Fruit fly (Drosophila melanogaster) whole organism, larva: ENCODE results near the gene drpr.

ENCODE experiments used
- noc ChIP-seq: fragments of 200-800 bp; sonication (Bioruptor generic); optimal IDR thresholded peaks from 3 replicates; lab custom pipeline; 2019; ENCODE audit warnings: missing biosample characterization, mild to moderate bottlenecking, missing genetic modification characterization, moderate library complexity

Gene drpr

DNA sequence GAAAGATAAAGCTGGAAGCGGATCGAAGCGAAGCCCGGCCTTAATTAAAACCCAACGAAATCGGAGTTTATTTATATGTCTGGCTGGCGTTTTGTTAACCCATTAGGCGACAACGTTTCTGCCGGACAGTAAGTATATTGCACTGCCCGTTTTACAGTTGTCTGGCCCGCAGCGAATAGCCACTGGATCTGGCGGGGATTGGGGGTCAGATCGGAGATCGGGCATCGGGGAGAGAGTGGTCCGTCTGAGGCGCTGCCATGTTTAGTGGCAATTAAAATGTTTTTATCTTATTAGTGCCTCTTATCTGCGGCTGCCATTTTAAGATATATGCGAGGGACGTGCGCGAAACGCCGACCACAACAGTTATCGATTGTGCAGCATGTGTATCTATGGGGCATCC, 21.7 kb downstream of the drpr start:
- no peak for TF ChIP-seq noc (tag; lab: Kevin White, UChicago)

DNA sequence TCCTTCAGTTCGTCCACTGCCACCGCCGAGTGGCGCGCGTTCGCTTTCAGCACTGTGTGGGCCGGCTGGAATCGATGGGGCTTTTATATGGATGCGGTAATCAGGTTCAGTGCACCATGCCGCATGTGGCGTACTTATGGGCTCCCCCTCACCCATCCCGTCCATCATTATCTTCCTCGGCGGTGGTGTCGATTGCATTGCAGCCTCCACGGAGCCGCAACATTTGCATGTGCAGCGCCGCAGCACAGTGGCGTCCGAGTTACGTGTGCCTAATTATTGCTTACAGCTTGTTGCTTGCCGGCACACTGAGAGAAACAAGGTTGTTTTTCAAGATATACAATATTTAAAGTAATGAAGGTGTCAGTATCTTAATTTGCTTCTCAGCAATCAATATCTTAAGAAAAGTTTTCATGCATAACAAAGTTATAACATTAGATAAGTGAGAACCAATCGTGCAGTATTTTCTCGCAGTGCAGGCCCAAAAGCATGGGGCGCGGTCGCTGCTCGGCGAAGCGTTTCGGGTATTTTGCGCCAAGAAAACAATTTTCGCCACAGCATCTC, 28.5 kb downstream of the drpr start, which contains the start of gene CG13931:
TSS of gene CG13931 (minus strand) at position 41 of the 561 bp plus-strand sequence.
- TF ChIP-seq noc (tag; lab: Kevin White, UChicago), result no peak

DNA sequence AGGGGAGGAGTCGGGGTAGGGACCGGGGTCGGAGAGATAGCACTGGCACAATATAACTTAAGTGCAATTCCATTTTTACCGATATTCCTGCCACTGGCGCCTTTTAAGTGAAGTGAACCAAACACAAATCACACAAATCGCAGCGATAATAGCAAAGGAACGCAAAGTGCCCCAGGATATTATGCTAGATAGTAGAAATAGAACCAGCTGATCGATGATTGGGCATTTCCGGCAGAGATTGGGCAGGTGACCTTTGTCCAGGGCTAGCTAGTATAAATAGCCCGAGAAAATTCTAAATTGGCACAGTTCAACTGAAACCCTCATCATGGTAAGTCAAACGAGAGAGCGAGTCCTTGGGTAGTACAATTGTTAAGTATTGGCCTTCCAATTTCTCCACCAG, 36.6 kb downstream of the drpr start, which contains the start of gene CG12011:
TSS of gene CG12011 (plus strand) at position 301 of the 400 bp plus-strand sequence.
- TF ChIP-seq noc (tag; lab: Kevin White, UChicago), result no peak

DNA sequence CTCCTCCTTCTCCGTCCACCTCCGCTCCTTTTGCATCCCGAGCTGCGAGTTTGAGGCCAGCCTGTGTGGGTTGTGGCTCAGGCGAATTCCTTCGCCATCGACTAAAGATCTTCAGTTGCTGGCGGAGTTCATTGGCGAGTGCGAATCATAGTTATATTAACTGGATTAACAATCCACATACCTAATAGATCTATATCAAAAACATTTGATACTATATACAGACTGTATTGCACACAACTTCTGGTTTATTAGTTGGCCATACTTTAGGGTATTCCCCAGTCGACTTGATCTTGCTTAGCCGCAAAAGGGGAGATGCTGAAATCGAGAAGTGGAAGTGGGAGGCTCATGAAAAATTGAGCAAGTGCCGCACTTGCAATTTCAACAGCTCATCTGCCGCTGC, 38.0 kb downstream of the drpr start:
- TF ChIP-seq noc (tag; lab: Kevin White, UChicago), result no peak

DNA sequence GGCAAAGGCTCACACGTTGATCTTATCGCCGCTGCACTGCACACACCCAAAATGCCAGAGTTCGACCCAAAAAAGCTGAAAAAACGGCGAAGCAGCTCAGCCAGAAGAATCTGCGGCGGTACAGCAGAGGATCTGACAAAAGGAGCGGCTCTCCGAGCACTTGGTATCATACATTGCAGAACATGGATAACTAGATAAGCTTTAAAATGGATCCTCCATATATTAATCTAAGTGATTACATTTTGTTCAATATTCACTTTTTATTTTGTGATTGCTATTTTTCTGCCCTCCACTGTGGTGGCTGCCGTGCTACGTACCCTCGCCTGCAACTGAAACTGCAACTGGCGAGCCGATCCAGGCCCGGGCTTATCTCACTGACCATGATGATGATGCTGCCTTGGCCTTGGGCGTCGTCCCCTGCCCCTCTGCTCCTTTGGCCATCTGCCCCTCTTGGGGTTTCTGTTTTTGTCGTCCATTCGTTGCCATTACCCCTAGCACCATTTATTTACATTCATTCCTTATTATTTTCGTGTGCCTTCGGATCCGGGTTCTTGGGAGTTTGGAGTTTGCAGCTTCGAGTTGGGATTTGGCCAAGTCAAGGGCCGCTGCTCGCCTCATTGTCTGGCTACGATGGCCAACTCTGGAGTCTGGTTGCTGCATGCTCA, 38.7 kb downstream of the drpr start:
- no peak for TF ChIP-seq noc (tag; lab: Kevin White, UChicago)

DNA sequence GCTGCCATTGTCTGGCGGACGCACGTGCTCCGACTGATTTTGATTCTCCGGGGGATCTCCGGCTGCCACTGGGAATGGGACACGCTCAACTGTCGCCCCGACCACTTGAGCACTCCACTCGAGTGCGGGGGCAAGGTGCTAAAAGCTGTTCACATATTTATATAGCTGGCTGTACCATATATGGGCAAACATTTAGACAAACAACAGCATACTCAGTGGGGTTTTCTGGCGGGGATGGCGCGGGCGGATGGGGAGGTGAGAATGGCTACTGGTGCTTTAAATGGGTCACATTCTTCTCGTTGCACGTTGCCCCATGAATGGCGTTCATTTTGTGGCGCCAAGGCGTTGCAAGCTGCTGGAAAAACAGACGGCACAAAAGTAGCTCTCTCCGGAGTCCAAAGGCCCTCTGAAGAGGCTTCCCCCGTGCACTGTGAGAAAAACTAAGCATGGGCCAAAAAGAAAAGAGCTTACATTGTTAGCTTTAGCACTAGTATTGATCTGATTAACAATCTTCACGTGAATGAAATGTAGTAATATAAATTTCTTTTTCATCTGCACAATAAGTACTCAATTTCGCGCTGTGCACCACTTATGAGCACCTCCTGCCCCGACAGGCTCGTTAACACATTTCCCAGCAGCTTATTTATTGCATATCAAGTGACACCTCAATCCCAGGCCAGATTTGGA, 40.0 kb downstream of the drpr start:
- no peak for TF ChIP-seq noc (tag; lab: Kevin White, UChicago)

DNA sequence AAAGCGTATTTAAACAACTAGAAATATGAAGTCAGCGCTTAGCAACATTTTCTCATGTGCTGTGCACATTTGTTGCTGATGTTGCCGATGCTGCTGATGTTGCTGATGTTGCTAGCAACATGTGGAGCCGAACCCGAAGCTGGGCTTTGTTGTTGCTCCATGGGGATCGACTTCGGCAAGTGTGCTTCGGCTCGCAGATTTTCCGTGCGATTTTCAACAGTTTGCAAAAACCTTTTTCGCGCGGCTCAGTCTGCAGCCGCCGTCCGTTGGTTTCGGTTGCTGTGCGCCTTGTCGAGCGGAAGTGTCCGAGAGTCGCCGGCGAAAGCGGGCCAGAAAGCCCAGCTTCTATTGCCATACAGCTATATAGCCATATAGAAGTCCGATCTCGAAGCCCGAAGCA, 42.3 kb downstream of the drpr start:
- TF ChIP-seq noc (tag; lab: Kevin White, UChicago), result no peak

DNA sequence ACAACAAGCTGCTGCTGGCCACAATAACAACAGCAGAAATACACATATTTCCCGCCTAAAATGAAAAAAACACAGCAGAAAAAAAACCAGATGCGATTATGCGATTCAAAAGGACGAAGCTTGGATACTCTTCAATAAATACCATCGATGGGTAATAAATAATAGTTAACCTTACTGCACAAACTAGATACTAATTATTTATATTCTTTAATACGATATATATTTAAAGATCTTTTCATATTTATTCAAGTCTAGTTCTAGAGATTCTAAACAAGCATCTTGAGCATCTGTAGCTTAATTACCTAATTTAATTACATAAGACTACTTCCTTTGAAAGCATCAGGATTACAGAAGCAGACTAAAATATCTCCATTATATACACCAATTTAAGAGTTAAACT, 42.7 kb downstream of the drpr start:
- TF ChIP-seq noc (tag; lab: Kevin White, UChicago), result no peak

DNA sequence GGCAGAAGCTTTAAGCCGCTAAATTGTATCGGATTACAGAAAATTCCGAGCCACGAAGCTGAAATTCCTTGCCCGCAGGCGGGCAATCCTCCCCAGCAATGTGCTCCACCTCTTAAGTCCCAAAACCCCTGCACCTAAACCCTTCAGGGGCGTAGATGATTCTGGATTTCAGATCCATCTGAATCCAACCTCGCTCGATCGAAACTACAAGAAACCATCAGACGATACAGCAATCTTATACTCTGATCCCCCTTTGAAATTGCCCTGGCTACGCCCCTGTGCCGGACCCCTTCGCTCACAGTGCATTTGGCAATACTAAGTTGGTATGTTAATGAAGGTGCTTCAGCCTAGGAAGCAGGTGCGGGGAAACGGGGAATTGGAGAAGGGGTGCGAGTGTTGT, 47.8 kb downstream of the drpr start:
- no peak for TF ChIP-seq noc (tag; lab: Kevin White, UChicago)

DNA sequence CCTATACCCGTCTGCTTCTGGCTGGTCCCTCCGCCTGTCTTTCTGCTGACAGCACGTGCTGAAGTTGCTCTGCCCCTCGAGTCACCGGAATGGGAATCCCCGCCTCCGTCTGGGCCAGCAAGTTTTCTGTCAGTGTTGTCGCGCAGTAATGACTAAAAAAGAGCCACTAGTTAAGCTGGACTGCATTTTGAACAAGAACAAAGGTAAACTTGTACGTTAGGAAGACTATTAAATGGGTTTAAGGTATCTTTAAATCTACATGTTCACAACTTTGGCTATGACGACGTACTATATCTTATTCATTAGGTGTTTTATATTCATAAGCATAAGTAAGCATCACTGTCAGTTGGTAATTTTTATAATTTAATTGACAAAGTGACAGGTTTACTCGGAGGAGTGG, 51.5 kb downstream of the drpr start:
- no peak for TF ChIP-seq noc (tag; lab: Kevin White, UChicago)

DNA sequence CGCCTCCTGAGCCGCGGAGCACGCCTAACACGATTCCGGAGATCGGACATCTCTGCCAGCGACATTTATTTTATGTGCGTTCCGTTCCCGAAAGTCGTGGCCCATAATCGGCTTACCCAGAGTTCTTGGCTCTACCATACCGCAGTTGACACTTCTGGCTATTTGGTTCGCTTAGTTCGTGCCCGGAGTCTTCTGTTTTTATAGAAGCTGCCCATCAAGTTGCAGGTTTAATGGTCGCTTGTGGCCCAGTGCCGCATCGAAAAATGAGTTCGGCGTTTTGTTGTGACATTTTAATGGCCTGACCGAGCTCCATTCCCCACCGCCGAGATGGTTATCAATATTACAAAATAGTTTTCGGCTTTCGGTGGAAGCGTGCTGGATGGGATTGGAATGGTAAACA, 54.7 kb downstream of the drpr start:
- no peak for TF ChIP-seq noc (tag; lab: Kevin White, UChicago)

DNA sequence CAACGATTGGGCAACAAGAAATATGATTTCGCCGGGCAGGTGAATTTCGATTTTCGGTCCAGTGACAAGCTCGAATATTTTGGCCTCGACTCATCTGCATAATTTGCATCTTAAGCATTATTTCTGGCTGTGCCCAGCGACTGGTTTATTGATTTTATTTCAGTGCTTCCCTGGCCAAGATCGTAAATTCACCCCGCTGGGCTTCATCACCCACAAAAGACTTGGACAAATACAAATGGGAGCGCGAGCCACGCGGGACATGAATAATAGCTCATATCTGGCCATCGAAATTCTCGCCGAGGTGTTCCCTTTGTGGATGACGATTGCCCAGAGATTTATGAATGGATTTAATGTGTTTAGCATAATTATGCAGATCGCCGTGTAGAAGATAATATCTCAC, 55.7 kb downstream of the drpr start:
- peak; percentile 17 for TF ChIP-seq noc (tag; lab: Kevin White, UChicago)

DNA sequence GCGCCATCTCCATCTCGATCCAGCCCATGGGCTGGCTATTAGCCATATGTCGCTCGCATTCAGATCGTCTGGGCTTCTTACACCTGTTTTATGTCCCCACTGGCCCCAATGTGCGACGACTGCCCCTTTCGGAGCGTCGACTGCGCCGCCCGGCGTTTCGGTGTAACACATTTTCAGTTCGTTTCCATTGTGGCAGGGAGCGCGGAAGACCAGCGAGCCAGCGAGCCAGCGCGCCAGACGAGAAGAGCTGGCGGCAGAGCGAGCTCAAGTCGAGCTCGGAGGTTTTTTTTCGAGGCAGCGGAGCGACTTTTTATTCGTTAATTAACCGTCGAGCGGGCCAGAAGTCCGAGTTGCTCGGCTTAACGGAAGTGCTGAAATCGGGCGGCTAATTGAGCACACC, 56.5 kb downstream of the drpr start, which contains the start of gene CG7991:
TSS of gene CG7991 (plus strand) at position 329 of the 400 bp plus-strand sequence.
- no peak for TF ChIP-seq noc (tag; lab: Kevin White, UChicago)

DNA sequence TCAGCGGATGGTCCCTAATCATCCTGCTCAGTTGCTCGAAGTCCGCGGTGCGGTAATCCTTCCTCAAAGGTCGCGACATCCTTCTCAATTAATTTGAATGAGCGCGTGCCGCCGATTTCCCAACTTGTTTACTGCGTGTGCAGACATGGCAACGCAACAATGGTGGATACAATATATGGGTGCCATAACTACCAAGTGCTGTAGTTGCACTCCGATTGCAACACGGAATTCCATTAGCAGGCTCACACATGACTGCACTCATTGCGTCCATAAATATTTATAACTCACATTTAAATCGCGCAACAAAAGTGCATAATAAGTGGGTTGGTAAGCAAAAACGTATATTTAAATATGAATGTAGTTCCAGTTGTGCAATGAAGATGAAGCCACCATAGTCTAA, 58.3 kb downstream of the drpr start, which contains the start of gene CG13930:
TSS of gene CG13930 (minus strand) at position 101 of the 400 bp plus-strand sequence.
- no peak for TF ChIP-seq noc (tag; lab: Kevin White, UChicago)

DNA sequence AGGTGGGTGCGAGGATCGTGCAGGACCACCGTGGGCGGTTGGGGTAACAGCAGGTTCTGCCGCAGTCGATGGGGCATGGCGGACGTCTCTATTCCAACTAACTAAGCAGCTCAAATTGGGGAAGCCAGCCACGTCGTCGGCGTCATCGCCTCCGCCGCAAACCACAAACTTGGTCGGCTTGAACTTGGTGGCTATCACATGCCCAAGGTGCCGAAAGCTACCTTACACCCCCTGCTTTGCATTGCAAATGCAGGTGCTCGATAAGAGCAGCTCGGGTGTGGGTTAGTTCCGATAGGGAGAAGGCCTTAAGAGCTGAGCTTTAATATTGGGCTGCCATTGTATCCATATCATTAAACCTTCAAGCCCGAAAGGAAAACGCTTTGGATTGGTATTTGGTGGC, 60.9 kb downstream of the drpr start, which contains the start of gene RabX5:
TSS of gene RabX5 (minus strand) at position 101 of the 400 bp plus-strand sequence.
- no peak for TF ChIP-seq noc (tag; lab: Kevin White, UChicago)

DNA sequence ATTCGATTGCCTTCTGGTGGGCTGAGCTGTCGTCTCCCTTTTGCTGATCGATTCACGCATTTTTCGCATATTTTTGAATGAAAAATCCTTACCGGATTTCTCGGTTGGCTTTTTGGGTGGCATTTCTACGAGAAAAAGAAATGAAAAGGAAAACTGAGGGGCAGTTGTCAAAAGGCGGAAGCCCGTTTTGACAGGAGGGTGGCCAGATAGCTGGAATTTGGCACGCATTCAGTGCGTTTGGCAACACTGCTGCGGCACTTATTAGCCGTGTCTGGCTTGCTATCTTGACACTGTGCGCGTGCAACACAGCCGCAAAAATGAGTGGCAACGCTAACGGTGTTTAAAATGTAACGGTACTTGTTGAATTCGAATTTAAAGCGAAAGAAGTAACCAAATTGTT, 62.4 kb downstream of the drpr start, which contains the start of gene RpL23A:
TSS of gene RpL23A (minus strand) at position 151 of the 400 bp plus-strand sequence.
- peak; percentile 78 for TF ChIP-seq noc (tag; lab: Kevin White, UChicago)
